Worm (Caenorhabditis elegans): Measurements from ENCODE around the gene oxy-4.
A peak's percentile ranks its signal among the peaks of the same experiment; 100 is the strongest.

The oxy-4 gene

ce11 chrIII:5202641-5203040 lies 44.1 kb upstream of the oxy-4 start (continued):
- TF ChIP-seq grh-1 (GFP tag; IDR thresholded peaks at IDR 0.05) (no peak), hlh-4 (tag; optimal IDR thresholded peaks at IDR 0.05) (no peak)

ce11 chrIII:5201267-5201666 lies 42.7 kb upstream of the oxy-4 start:
- TF ChIP-seq lin-14 (GFP tag; optimal IDR thresholded peaks at IDR 0.05), result peak; percentile 48
- TF ChIP-seq ces-1 (GFP tag; optimal IDR thresholded peaks at IDR 0.05), result no peak
- peak; percentile 3 for TF ChIP-seq C16A3.4 (tag; optimal IDR thresholded peaks at IDR 0.05)
- no peak for TF ChIP-seq unc-86 (tag; optimal IDR thresholded peaks at IDR 0.05)
- TF ChIP-seq nhr-11 (tag; optimal IDR thresholded peaks at IDR 0.05), result no peak
- TF ChIP-seq ceh-90 (tag; optimal IDR thresholded peaks at IDR 0.05), result no peak
- TF ChIP-seq elt-2 (tag; optimal IDR thresholded peaks at IDR 0.05), result peak; percentile 93
- TF ChIP-seq hpl-2 (GFP tag; optimal IDR thresholded peaks at IDR 0.05), result no peak
- no peak for TF ChIP-seq fos-1 (tag; optimal IDR thresholded peaks at IDR 0.05)
- no peak for TF ChIP-seq Y116A8C.19 (tag; optimal IDR thresholded peaks at IDR 0.05; ENCODE audit: borderline replicate concordance)
- TF ChIP-seq nhr-47 (tag; optimal IDR thresholded peaks at IDR 0.05), result no peak
- TF ChIP-seq nhr-20 (tag; optimal IDR thresholded peaks at IDR 0.05), result peak; percentile 73
- TF ChIP-seq mab-9 (GFP tag; IDR thresholded peaks at IDR 0.05), result no peak
- TF ChIP-seq elt-3 (tag; optimal IDR thresholded peaks at IDR 0.05), result peak in 5 of 6 experiments; percentile 75 to 95 (median 83)
- no peak for TF ChIP-seq sptf-1 (tag; optimal IDR thresholded peaks at IDR 0.05)
- TF ChIP-seq unc-98 (GFP tag; IDR thresholded peaks at IDR 0.05), result no peak
- peak; percentile 4 for TF ChIP-seq tbx-2 (tag; optimal IDR thresholded peaks at IDR 0.05)
- no peak for TF ChIP-seq isw-1 (GFP tag; IDR thresholded peaks at IDR 0.05)
- no peak for TF ChIP-seq ztf-11 (tag; optimal IDR thresholded peaks at IDR 0.05)
- TF ChIP-seq lir-3 (tag; optimal IDR thresholded peaks at IDR 0.05; ENCODE audit: poor library complexity), result peak; percentile 3
- 0 out of 2 replicates have a peak, but pooled peaks have one; percentile 11 for TF ChIP-seq nhr-19 (GFP tag; conservative IDR thresholded peaks at IDR 0.05)
- TF ChIP-seq ceh-63 (GFP tag; optimal IDR thresholded peaks at IDR 0.05), result no peak
- TF ChIP-seq sox-4 (tag; optimal IDR thresholded peaks at IDR 0.05), result no peak
- peak; percentile 40 for TF ChIP-seq nhr-90 (tag; optimal IDR thresholded peaks at IDR 0.05; ENCODE audit: poor library complexity)
- TF ChIP-seq lsy-2 (tag; optimal IDR thresholded peaks at IDR 0.05), result peak in 1 of 2 experiments; percentile 35
- peak; percentile 40 for TF ChIP-seq tlp-1 (tag; optimal IDR thresholded peaks at IDR 0.05)
- no peak for TF ChIP-seq nhr-84 (tag; optimal IDR thresholded peaks at IDR 0.05)
- no peak for TF ChIP-seq ceh-8 (GFP tag; optimal IDR thresholded peaks at IDR 0.05)
- TF ChIP-seq pqm-1 (tag; optimal IDR thresholded peaks at IDR 0.05), result peak; percentile 78
- no peak for TF ChIP-seq ets-5 (GFP tag; IDR thresholded peaks at IDR 0.05)
- no peak for TF ChIP-seq xbp-1 (tag; optimal IDR thresholded peaks at IDR 0.05)
- peak; percentile 18 for TF ChIP-seq snu-23 (GFP tag; optimal IDR thresholded peaks at IDR 0.05)
- peak; percentile 50 for TF ChIP-seq nhr-71 (tag; optimal IDR thresholded peaks at IDR 0.05)
- no peak for TF ChIP-seq nhr-237 (tag; optimal IDR thresholded peaks at IDR 0.05)
- peak; percentile 12 for TF ChIP-seq jun-1 (tag; optimal IDR thresholded peaks at IDR 0.05)
- no peak for TF ChIP-seq efl-1 (optimal IDR thresholded peaks at IDR 0.05)
- peak in 1 of 2 experiments; percentile 93 for TF ChIP-seq efl-1 (GFP tag; optimal IDR thresholded peaks at IDR 0.05 in 1 of 2)
- no peak for TF ChIP-seq egl-27 (tag; optimal IDR thresholded peaks at IDR 0.05)
- TF ChIP-seq ztf-4 (tag; optimal IDR thresholded peaks at IDR 0.05), result no peak
- TF ChIP-seq lin-35 (GFP tag; optimal IDR thresholded peaks at IDR 0.05), result peak in 1 of 2 experiments; percentile 62
- TF ChIP-seq nhr-85 (tag), result peak; percentile 72
